Worm (Caenorhabditis elegans) whole organism, early embryonic: ENCODE data around the gene R11D1.1.

Experiments
- B0310.2 ChIP-seq: sonication (generic microtip); optimal IDR thresholded peaks from 2 replicates; lab custom pipeline; 2016; ENCODE audit warnings: mild to moderate bottlenecking, missing genetic modification characterization, missing compliant biosample characterization
- F13C5.2 ChIP-seq: sonication (generic microtip); optimal IDR thresholded peaks from 2 replicates; lab custom pipeline; 2017; ENCODE audit warnings: mild to moderate bottlenecking, missing genetic modification characterization, inconsistent platforms, missing compliant biosample characterization
- ama-1 ChIP-seq: fragments of 150-350 bp; optimal IDR thresholded peaks from 2 replicates; lab custom pipeline; 2014
- ceh-36 ChIP-seq: sonication (generic microtip); optimal IDR thresholded peaks from 2 replicates; lab custom pipeline; 2016; ENCODE audit warnings: missing genetic modification characterization, inconsistent platforms, missing compliant biosample characterization
- flt-1 ChIP-seq: fragments of 200-800 bp; sonication (Bioruptor generic); IDR thresholded peaks from 2 replicates; pipeline ENCODE4 v1.3.6; 2022; ENCODE audit warnings: missing genetic modification characterization, missing compliant biosample characterization
- hmg-4 ChIP-seq: fragments of 200-800 bp; sonication (Bioruptor generic); optimal IDR thresholded peaks from 2 replicates; lab custom pipeline; 2018; ENCODE audit warnings: mild to moderate bottlenecking, missing genetic modification characterization, missing compliant biosample characterization
- hnd-1 ChIP-seq: sonication (generic microtip); optimal IDR thresholded peaks from 2 replicates; lab custom pipeline; 2016; ENCODE audit warnings: missing genetic modification characterization, missing compliant biosample characterization
- scrt-1 ChIP-seq: fragments of 200-800 bp; sonication (Bioruptor generic); IDR thresholded peaks from 2 replicates; pipeline ENCODE4 v1.3.6; 2022; ENCODE audit warnings: missing genetic modification characterization, missing compliant biosample characterization
- tbx-11 ChIP-seq: fragments of 200-800 bp; sonication (Bioruptor generic); IDR thresholded peaks from 2 replicates; pipeline ENCODE4 v1.3.6; 2022; ENCODE audit warnings: missing genetic modification characterization, missing compliant biosample characterization
- tbx-37 ChIP-seq: fragments of 200-800 bp; sonication (Bioruptor generic); conservative IDR thresholded peaks from 2 replicates; pipeline ENCODE4 v1.3.6; 2022; ENCODE audit warnings: missing genetic modification reagents, missing genetic modification characterization, missing compliant biosample characterization

DNA sequence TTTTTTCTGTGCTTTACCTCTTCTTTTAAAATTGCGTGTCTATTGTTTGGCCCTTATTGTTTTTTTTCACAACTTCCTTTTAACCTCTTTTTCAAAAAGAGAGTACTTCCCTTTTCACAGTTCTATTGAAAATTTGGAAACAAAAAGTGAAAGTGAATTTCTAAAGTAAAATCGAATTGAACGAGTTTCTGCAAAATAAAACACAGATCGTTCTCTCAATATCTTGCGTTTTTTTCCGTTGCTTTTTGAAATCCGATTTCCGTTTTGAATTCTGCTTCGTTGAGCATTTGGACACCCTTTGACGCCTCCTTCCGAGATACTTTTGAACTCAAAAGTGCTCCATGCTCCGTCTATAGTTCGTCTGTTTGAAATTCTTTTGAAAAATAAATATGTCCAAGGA, 27.9 kb upstream of the R11D1.1 start:
- TF ChIP-seq B0310.2 (tag; lab: Kevin White, UChicago) = no peak
- no peak for TF ChIP-seq F13C5.2
- TF ChIP-seq tbx-11 (GFP tag; lab: Robert Waterston, UW) = no peak
- TF ChIP-seq ama-1 (lab: Kevin White, UChicago) = no peak
- no peak for TF ChIP-seq hnd-1 (tag; lab: Kevin White, UChicago)
- no peak for TF ChIP-seq ceh-36
- TF ChIP-seq flt-1 (GFP tag; lab: Robert Waterston, UW) = no peak
- TF ChIP-seq hmg-4 (GFP tag; lab: Kevin White, UChicago) = no peak
- no peak for TF ChIP-seq scrt-1
- TF ChIP-seq tbx-37 (GFP tag; lab: Robert Waterston, UW) = no peak
